Worm (Caenorhabditis elegans) whole organism, mixed stage, embryonic: Measurements from ENCODE around the gene Y41C4A.18.

Experiments used
- M03D4.4 ChIP-seq: sonication (generic microtip); optimal IDR thresholded peaks from 2 replicates; lab custom pipeline; 2017; ENCODE audit warnings: mild to moderate bottlenecking, missing genetic modification characterization, missing compliant biosample characterization
- bed-3 ChIP-seq: fragments of 200-800 bp; sonication (Bioruptor generic); optimal IDR thresholded peaks from 3 replicates; lab custom pipeline; 2018; ENCODE audit warnings: mild to moderate bottlenecking, missing genetic modification characterization, moderate library complexity, missing compliant biosample characterization
- ceh-39 ChIP-seq: fragments of 150-350 bp; optimal IDR thresholded peaks from 2 replicates; lab custom pipeline; 2014; ENCODE audit warnings: missing biosample characterization, missing genetic modification characterization
- ceh-43 ChIP-seq: fragments of 200-800 bp; sonication (Bioruptor generic); optimal IDR thresholded peaks from 2 replicates; lab custom pipeline; 2018; ENCODE audit warnings: mild to moderate bottlenecking, missing genetic modification characterization, moderate library complexity, missing compliant biosample characterization
- ceh-83 ChIP-seq: fragments of 200-800 bp; sonication (Bioruptor generic); optimal IDR thresholded peaks from 2 replicates; lab custom pipeline; 2018; ENCODE audit warnings: mild to moderate bottlenecking, missing genetic modification characterization, missing compliant biosample characterization
- ces-1 ChIP-seq: fragments of 150-350 bp; optimal IDR thresholded peaks from 2 replicates; lab custom pipeline; 2014; ENCODE audit warnings: missing biosample characterization, missing genetic modification reagents, missing genetic modification characterization
- cnd-1 ChIP-seq: fragments of 200-800 bp; sonication (Bioruptor generic); optimal IDR thresholded peaks from 2 replicates; lab custom pipeline; 2018; ENCODE audit warnings: mild to moderate bottlenecking, missing genetic modification characterization, missing compliant biosample characterization
- drap-1 ChIP-seq: fragments of 200-800 bp; sonication (Bioruptor generic); optimal IDR thresholded peaks from 3 replicates; lab custom pipeline; 2018; ENCODE audit warnings: mild to moderate bottlenecking, missing genetic modification characterization, missing compliant biosample characterization
- elt-1 ChIP-seq: sonication (generic microtip); optimal IDR thresholded peaks from 2 replicates; lab custom pipeline; 2017; ENCODE audit warnings: missing genetic modification characterization, mild to moderate bottlenecking, missing compliant biosample characterization, antibody characterized with exemption, moderate library complexity, borderline replicate concordance; ENCODE audit not compliant: insufficient read depth
- elt-3 ChIP-seq: fragments of 150-350 bp; optimal IDR thresholded peaks from 2 replicates; lab custom pipeline; 2014; ENCODE audit warnings: missing biosample characterization, missing genetic modification characterization
- flh-1 ChIP-seq: fragments of 200-800 bp; sonication (Bioruptor generic); optimal IDR thresholded peaks from 2 replicates; lab custom pipeline; 2018; ENCODE audit warnings: mild to moderate bottlenecking, missing genetic modification characterization, moderate library complexity, missing compliant biosample characterization
- ham-2 ChIP-seq: fragments of 200-800 bp; sonication (Bioruptor generic); optimal IDR thresholded peaks from 2 replicates; lab custom pipeline; 2018; ENCODE audit warnings: mild to moderate bottlenecking, missing genetic modification characterization, missing compliant biosample characterization
- hlh-1 ChIP-seq: fragments of 150-350 bp; optimal IDR thresholded peaks from 2 replicates; lab custom pipeline; 2014; ENCODE audit warnings: missing biosample characterization, missing genetic modification reagents, missing genetic modification characterization
- lin-32 ChIP-seq: fragments of 200-800 bp; sonication (Bioruptor generic); optimal IDR thresholded peaks from 2 replicates; lab custom pipeline; 2018; ENCODE audit warnings: mild to moderate bottlenecking, missing genetic modification characterization, missing compliant biosample characterization
- lsy-2 ChIP-seq: fragments of 150-350 bp; optimal IDR thresholded peaks from 2 replicates; lab custom pipeline; 2014; ENCODE audit warnings: missing biosample characterization, missing genetic modification characterization
- mab-5 ChIP-seq: fragments of 150-350 bp; optimal IDR thresholded peaks from 2 replicates; lab custom pipeline; 2014; ENCODE audit warnings: missing biosample characterization, missing genetic modification characterization
- mls-2 ChIP-seq: sonication (generic microtip); optimal IDR thresholded peaks from 2 replicates; lab custom pipeline; 2016; ENCODE audit warnings: mild to moderate bottlenecking, missing genetic modification characterization, moderate library complexity, missing compliant biosample characterization
- nhr-12 ChIP-seq: fragments of 150-350 bp; optimal IDR thresholded peaks from 2 replicates; lab custom pipeline; 2014; ENCODE audit warnings: missing biosample characterization, missing genetic modification characterization
- nhr-2 ChIP-seq: fragments of 150-350 bp; optimal IDR thresholded peaks from 2 replicates; lab custom pipeline; 2014; ENCODE audit warnings: missing biosample characterization, missing genetic modification characterization
- nhr-28 ChIP-seq: fragments of 150-350 bp; optimal IDR thresholded peaks from 2 replicates; lab custom pipeline; 2014; ENCODE audit warnings: missing biosample characterization, missing genetic modification characterization
- nhr-76 ChIP-seq: sonication (generic microtip); optimal IDR thresholded peaks from 2 replicates; lab custom pipeline; 2017; ENCODE audit warnings: missing biosample characterization, missing genetic modification characterization
- pha-4 ChIP-seq: fragments of 150-350 bp; optimal IDR thresholded peaks from 2 replicates; lab custom pipeline; 2018; ENCODE audit warnings: missing biosample characterization, missing genetic modification reagents, missing genetic modification characterization
- sem-2 ChIP-seq: fragments of 200-800 bp; sonication (Bioruptor generic); optimal IDR thresholded peaks from 2 replicates; lab custom pipeline; 2018; ENCODE audit warnings: mild to moderate bottlenecking, missing genetic modification characterization, missing compliant biosample characterization
- snpc-4 ChIP-seq: fragments of 150-350 bp; optimal IDR thresholded peaks from 2 replicates; lab custom pipeline; 2014; ENCODE audit warnings: missing biosample characterization, missing genetic modification characterization
- sptf-1 ChIP-seq: sonication (generic microtip); optimal IDR thresholded peaks from 2 replicates; lab custom pipeline; 2017; ENCODE audit warnings: mild to moderate bottlenecking, missing genetic modification characterization, moderate library complexity, missing compliant biosample characterization
- tbx-8 ChIP-seq: fragments of 200-800 bp; sonication (Bioruptor generic); optimal IDR thresholded peaks from 2 replicates; lab custom pipeline; 2018; ENCODE audit warnings: mild to moderate bottlenecking, missing genetic modification characterization, moderate library complexity, missing compliant biosample characterization
- unc-120 ChIP-seq: sonication (generic microtip); optimal IDR thresholded peaks from 2 replicates; lab custom pipeline; 2017; ENCODE audit warnings: missing genetic modification characterization, missing compliant biosample characterization; ENCODE audit not compliant: poor library complexity, severe bottlenecking
- unc-39 ChIP-seq: fragments of 150-350 bp; optimal IDR thresholded peaks from 2 replicates; lab custom pipeline; 2014; ENCODE audit warnings: missing biosample characterization, missing genetic modification characterization
- unc-62 ChIP-seq: fragments of 150-350 bp; optimal IDR thresholded peaks from 2 replicates; lab custom pipeline; 2014; ENCODE audit warnings: missing biosample characterization, missing genetic modification reagents, missing genetic modification characterization
- zip-8 ChIP-seq: fragments of 150-350 bp; optimal IDR thresholded peaks from 2 replicates; lab custom pipeline; 2014; ENCODE audit warnings: missing biosample characterization, missing genetic modification characterization
- ztf-11 ChIP-seq: fragments of 150-350 bp; optimal IDR thresholded peaks from 2 replicates; lab custom pipeline; 2014; ENCODE audit warnings: missing biosample characterization, missing genetic modification characterization

Gene Y41C4A.18

DNA sequence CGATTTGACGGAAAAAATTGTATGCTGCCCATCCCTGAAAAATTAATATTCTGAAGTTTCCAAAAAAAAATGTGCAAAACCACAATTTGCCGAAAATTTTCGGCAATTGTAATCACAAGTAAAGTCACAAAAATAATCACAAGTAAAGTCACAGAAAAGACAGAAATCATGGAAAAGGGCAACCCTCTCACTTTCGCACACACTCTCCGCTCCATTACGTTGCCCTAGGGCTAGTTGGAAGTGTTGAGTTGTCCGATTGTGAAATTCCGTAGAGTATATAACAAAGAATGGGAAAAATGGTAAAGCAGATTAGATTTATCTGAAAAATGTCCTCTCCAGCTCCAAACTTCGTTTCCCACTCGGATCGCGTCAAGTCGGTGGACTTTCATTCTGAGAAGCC is 9.0 kb upstream of the Y41C4A.18 start, which contains the start of gene Y41C4A.32:
Gene Y41C4A.32 (plus strand): TSS at position 302 of the 400 bp plus-strand sequence.
- TF ChIP-seq pha-4 (tag; lab: Kevin White, UChicago) (no peak), nhr-76 (tag; lab: Kevin White, UChicago) (no peak), unc-120 (tag; lab: Kevin White, UChicago) (no peak)

ce11 chrIII:11726590-11726989 is 3.8 kb upstream of the Y41C4A.18 start, which contains the start of gene Y41C4A.12:
Gene Y41C4A.12 (minus strand): TSS chrIII:11726690.
- TF ChIP-seq nhr-28 (tag; lab: Kevin White, UChicago), result no peak
- no peak for TF ChIP-seq zip-8 (tag; lab: Kevin White, UChicago)
- TF ChIP-seq M03D4.4 (tag; lab: Kevin White, UChicago), result no peak
- no peak for TF ChIP-seq hlh-1 (tag; lab: Kevin White, UChicago)
- no peak for TF ChIP-seq ztf-11 (tag; lab: Kevin White, UChicago)
- TF ChIP-seq nhr-2 (tag; lab: Kevin White, UChicago), result no peak

ce11 chrIII:11727010-11727409 is 3.4 kb upstream of the Y41C4A.18 start:
- TF ChIP-seq mls-2 (no peak), elt-3 (tag; lab: Kevin White, UChicago) (peak; percentile 35)

- no peak for TF ChIP-seq lin-32 (GFP tag; lab: Kevin White, UChicago)
- TF ChIP-seq drap-1 (GFP tag; lab: Kevin White, UChicago), result no peak
- TF ChIP-seq hlh-1 (tag; lab: Kevin White, UChicago), result no peak
- no peak for TF ChIP-seq snpc-4 (tag; lab: Kevin White, UChicago)
- no peak for TF ChIP-seq cnd-1 (tag; lab: Kevin White, UChicago)
- no peak for TF ChIP-seq flh-1 (GFP tag; lab: Kevin White, UChicago)
- TF ChIP-seq pha-4 (tag; lab: Kevin White, UChicago), result no peak
- TF ChIP-seq ces-1 (GFP tag; lab: Kevin White, UChicago), result no peak
- no peak for TF ChIP-seq mab-5 (tag; lab: Kevin White, UChicago)
- no peak for TF ChIP-seq ceh-83 (GFP tag; lab: Kevin White, UChicago)
Measured at ce11 chrIII:11730850-11731249, 438 bp downstream of the Y41C4A.18 start.

ce11 chrIII:11731491-11731890 is 1.1 kb downstream of the Y41C4A.18 start:
- TF ChIP-seq sptf-1 (tag; lab: Kevin White, UChicago) (no peak), flh-1 (GFP tag; lab: Kevin White, UChicago) (no peak), elt-1 (tag; lab: Kevin White, UChicago) (no peak), sem-2 (GFP tag; lab: Kevin White, UChicago) (no peak), zip-8 (tag; lab: Kevin White, UChicago) (no peak), lin-32 (GFP tag; lab: Kevin White, UChicago) (no peak), ceh-39 (tag; lab: Kevin White, UChicago) (no peak), ceh-43 (GFP tag; lab: Kevin White, UChicago) (no peak), lsy-2 (tag; lab: Kevin White, UChicago) (no peak), bed-3 (GFP tag; lab: Kevin White, UChicago) (no peak), hlh-1 (tag; lab: Kevin White, UChicago) (no peak), nhr-12 (tag; lab: Kevin White, UChicago) (no peak), pha-4 (tag; lab: Kevin White, UChicago) (no peak), ztf-11 (tag; lab: Kevin White, UChicago) (no peak), unc-39 (tag; lab: Kevin White, UChicago) (no peak), ham-2 (no peak)

DNA sequence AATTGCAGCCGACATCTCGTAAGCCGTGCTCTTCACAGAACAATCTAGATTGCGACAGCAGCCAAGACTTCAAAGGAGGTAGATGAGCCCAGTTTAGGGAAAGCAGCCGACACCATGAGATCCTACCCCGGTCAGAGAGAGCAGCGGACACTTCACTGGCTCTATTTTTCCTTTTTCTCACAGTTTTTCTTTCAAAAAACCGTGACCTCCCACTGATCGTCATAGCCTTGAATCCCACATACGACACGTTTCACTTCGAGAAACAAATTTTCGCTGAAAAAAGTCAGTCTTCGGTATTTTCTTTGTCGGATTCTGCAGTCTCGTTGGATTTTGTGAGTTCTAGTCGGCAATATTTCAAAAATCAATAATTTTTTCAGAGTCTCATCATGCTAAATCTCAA is 1.6 kb downstream of the Y41C4A.18 start, which contains the start of gene Y41C4A.21:
Gene Y41C4A.21 (plus strand): TSS at position 301 of the 400 bp plus-strand sequence.
- TF ChIP-seq nhr-28 (tag; lab: Kevin White, UChicago) (no peak), sptf-1 (tag; lab: Kevin White, UChicago) (no peak), pha-4 (tag; lab: Kevin White, UChicago) (no peak), cnd-1 (tag; lab: Kevin White, UChicago) (no peak), ceh-43 (GFP tag; lab: Kevin White, UChicago) (no peak), mls-2 (no peak), unc-62 (no peak), mab-5 (tag; lab: Kevin White, UChicago) (no peak), ztf-11 (tag; lab: Kevin White, UChicago) (no peak), ces-1 (GFP tag; lab: Kevin White, UChicago) (no peak), nhr-2 (tag; lab: Kevin White, UChicago) (no peak), flh-1 (GFP tag; lab: Kevin White, UChicago) (no peak), unc-39 (tag; lab: Kevin White, UChicago) (no peak), tbx-8 (no peak), hlh-1 (tag; lab: Kevin White, UChicago) (no peak)
